Worm (Caenorhabditis elegans) whole organism, L1 larva: ENCODE results near the gene nhr-26.

ENCODE experiments used
- egl-13 ChIP-seq: sonication (generic microtip); optimal IDR thresholded peaks from 2 replicates; lab custom pipeline; 2016; ENCODE audit warnings: missing genotype, missing genetic modification reagents, missing genetic modification characterization, missing compliant biosample characterization
- nhr-19 ChIP-seq: fragments of 200-800 bp; sonication (Bioruptor generic); conservative IDR thresholded peaks from 2 replicates; pipeline ENCODE4 v1.3.6; 2022; ENCODE audit warnings: missing genetic modification characterization, missing compliant biosample characterization
- nhr-28 ChIP-seq: fragments of 150-350 bp; optimal IDR thresholded peaks from 2 replicates; lab custom pipeline; 2014; ENCODE audit warnings: missing biosample characterization, missing genetic modification characterization
- nhr-47 ChIP-seq: sonication (generic microtip); optimal IDR thresholded peaks from 2 replicates; lab custom pipeline; 2016; ENCODE audit warnings: mild to moderate bottlenecking, missing genetic modification characterization, moderate library complexity, missing compliant biosample characterization
- nhr-77 ChIP-seq: fragments of 150-350 bp; optimal IDR thresholded peaks from 2 replicates; lab custom pipeline; 2014; ENCODE audit warnings: missing biosample characterization, missing genetic modification characterization
- nhr-90 ChIP-seq: sonication (generic microtip); optimal IDR thresholded peaks from 2 replicates; lab custom pipeline; 2016; ENCODE audit warnings: mild to moderate bottlenecking, missing genetic modification characterization, missing compliant biosample characterization; ENCODE audit not compliant: poor library complexity
- skn-1 ChIP-seq: fragments of 150-350 bp; optimal IDR thresholded peaks from 2 replicates; lab custom pipeline; 2014; ENCODE audit warnings: missing biosample characterization, missing genetic modification characterization
- tbx-2 ChIP-seq: sonication (generic microtip); optimal IDR thresholded peaks from 2 replicates; lab custom pipeline; 2016; ENCODE audit warnings: missing genetic modification characterization, missing compliant biosample characterization

ce11 chrX:12713014-12713413 is 12.7 kb upstream of the nhr-26 start:
- no peak for TF ChIP-seq nhr-77 (tag; lab: Kevin White, UChicago)
- no peak for TF ChIP-seq nhr-19 (GFP tag; lab: Robert Waterston, UW)
- peak; percentile 40 for TF ChIP-seq nhr-47 (tag; lab: Kevin White, UChicago)
- TF ChIP-seq tbx-2 (tag; lab: Kevin White, UChicago): no peak
- TF ChIP-seq egl-13 (tag; lab: Kevin White, UChicago): no peak
- TF ChIP-seq nhr-90 (tag; lab: Kevin White, UChicago): no peak
- no peak for TF ChIP-seq skn-1
- TF ChIP-seq nhr-28 (tag; lab: Kevin White, UChicago): no peak
